Worm (Caenorhabditis elegans): ENCODE results near the gene chil-8.
A peak's percentile ranks its signal among the peaks of the same experiment; 100 is the strongest.

Gene chil-8

DNA sequence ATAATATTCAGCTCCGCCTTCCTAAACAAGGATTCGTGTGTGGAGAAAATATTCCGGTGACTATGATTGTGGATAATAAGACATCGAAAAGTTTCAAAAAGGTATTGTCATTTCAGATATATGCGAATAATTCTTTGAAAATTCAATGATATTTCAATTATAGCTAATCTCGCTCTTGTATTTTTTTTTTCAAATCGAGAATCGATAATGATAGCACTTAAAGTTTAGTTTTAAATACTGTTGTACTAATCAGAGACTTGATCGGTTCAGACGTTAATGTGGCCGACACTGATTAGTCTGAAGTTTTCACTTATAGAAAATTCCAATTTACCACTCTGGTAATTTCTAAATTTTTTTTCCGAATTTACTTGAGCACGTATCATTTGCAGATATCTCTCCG is 36.9 kb downstream of the chil-8 start:
- no peak for TF ChIP-seq pqm-1 (tag; optimal IDR thresholded peaks at IDR 0.05)
- no peak for TF ChIP-seq K02D7.2 (tag; optimal IDR thresholded peaks at IDR 0.05)
- TF ChIP-seq syd-9 (tag; optimal IDR thresholded peaks at IDR 0.05), result no peak
- no peak for TF ChIP-seq ceh-6 (GFP tag; optimal IDR thresholded peaks at IDR 0.05)
- TF ChIP-seq ets-4 (tag; optimal IDR thresholded peaks at IDR 0.05), result no peak
- no peak for TF ChIP-seq ama-1 (optimal IDR thresholded peaks at IDR 0.05)
- no peak for TF ChIP-seq odd-2 (tag; optimal IDR thresholded peaks at IDR 0.05)
- TF ChIP-seq elt-2 (tag; optimal IDR thresholded peaks at IDR 0.05), result no peak
- TF ChIP-seq elt-4 (tag; optimal IDR thresholded peaks at IDR 0.05), result no peak
- no peak for TF ChIP-seq pha-2 (tag; optimal IDR thresholded peaks at IDR 0.05)
- TF ChIP-seq sdc-2 (tag; optimal IDR thresholded peaks at IDR 0.05), result no peak
- TF ChIP-seq ceh-34 (tag; optimal IDR thresholded peaks at IDR 0.05), result no peak
- no peak for TF ChIP-seq ceh-9 (tag; optimal IDR thresholded peaks at IDR 0.05)
- no peak for TF ChIP-seq F13H6.1 (tag; optimal IDR thresholded peaks at IDR 0.05)
- no peak for TF ChIP-seq che-1 (tag; optimal IDR thresholded peaks at IDR 0.05)
- TF ChIP-seq fax-1 (tag; optimal IDR thresholded peaks at IDR 0.05), result no peak
- no peak for TF ChIP-seq pat-9 (tag; optimal IDR thresholded peaks at IDR 0.05)
- no peak for TF ChIP-seq tbx-2 (tag; optimal IDR thresholded peaks at IDR 0.05)

DNA sequence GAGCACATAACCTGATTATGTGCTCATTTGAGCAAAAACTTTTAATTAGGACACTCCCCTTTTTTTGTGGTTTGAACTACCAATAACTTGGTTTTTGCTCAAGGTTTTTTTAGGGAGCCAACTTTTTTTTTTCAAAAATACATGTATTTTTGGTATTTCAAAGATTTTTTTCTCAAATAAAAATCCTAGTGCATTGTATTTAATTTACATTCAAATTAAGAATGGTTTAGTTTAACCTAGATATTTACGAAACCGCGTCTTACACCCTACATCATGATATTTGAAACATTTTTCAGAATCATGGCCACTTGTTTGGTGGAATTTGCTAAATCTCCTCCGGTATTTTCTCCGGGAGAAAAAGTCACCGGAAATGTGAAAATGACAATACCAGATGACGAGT is 37.9 kb downstream of the chil-8 start, which contains the start of gene arrd-5:
TSS of gene arrd-5 (plus strand) at position 301 of the 400 bp plus-strand sequence.
- no peak for TF ChIP-seq hlh-8 (tag; optimal IDR thresholded peaks at IDR 0.05)

DNA sequence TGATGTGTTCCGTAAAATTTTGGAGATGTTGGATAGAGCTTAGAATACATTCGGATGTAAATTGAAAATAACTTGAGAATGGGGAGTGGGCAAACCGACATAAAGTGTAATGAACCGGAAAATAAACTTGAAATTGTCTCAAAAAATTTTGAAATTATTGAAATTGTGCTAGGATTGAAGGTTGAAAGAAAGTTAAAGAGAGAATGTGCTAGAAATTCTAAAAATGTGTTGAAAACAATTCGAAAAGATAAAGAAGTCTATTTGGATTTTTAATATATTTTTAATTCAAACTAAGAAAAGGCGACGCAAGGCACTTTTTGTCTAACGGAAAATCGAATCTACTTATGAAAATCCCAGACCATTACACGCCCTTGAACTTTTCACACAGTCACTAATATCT is 39.0 kb downstream of the chil-8 start, which contains the start of gene ZK938.3:
TSS of gene ZK938.3 (minus strand) at position 101 of the 400 bp plus-strand sequence.
- no peak for TF ChIP-seq ceh-9 (tag; optimal IDR thresholded peaks at IDR 0.05)
- no peak for TF ChIP-seq C38D4.7 (GFP tag; optimal IDR thresholded peaks at IDR 0.05)
- TF ChIP-seq zip-5 (tag; optimal IDR thresholded peaks at IDR 0.05), result no peak
- TF ChIP-seq syd-9 (tag; optimal IDR thresholded peaks at IDR 0.05), result no peak
- peak; percentile 21 for TF ChIP-seq nhr-11 (tag; optimal IDR thresholded peaks at IDR 0.05)

DNA sequence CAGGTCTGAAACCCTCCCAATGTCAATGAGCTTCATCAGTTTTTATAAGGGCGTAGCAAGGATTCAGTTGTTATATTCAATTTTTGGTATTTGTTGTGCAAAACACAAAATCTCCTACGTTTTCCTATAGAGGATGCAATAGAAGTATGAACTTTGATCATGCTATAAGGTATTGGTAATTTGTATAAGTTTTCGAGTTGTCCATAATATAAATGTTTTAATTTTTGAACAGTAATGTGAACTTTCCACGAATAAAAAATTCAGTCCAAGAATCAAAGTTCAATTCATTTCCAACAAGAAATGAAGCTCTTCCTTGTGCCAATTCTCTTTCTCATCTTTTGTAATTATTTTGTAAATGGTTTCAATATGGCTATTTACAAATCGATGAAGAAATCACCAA is 41.8 kb downstream of the chil-8 start, which contains the start of gene ZK938.12:
TSS of gene ZK938.12 (plus strand) at position 301 of the 400 bp plus-strand sequence.
- TF ChIP-seq unc-3 (GFP tag; conservative IDR thresholded peaks at IDR 0.05) (no peak), unc-3 (tag; optimal IDR thresholded peaks at IDR 0.05) (no peak), pha-4 (tag; optimal IDR thresholded peaks at IDR 0.05) (no peak), ceh-22 (tag; optimal IDR thresholded peaks at IDR 0.05) (no peak), lin-11 (tag; optimal IDR thresholded peaks at IDR 0.05) (no peak), C08G9.2 (tag; optimal IDR thresholded peaks at IDR 0.05) (no peak), T23F11.4 (GFP tag; optimal IDR thresholded peaks at IDR 0.05) (no peak), Y22D7AL.16 (tag; optimal IDR thresholded peaks at IDR 0.05) (no peak), gmeb-2 (tag; optimal IDR thresholded peaks at IDR 0.05) (no peak), ceh-31 (tag; optimal IDR thresholded peaks at IDR 0.05) (no peak), npax-4 (tag; optimal IDR thresholded peaks at IDR 0.05) (no peak), ceh-19 (GFP tag; optimal IDR thresholded peaks at IDR 0.05) (no peak), unc-86 (tag; optimal IDR thresholded peaks at IDR 0.05) (no peak), ceh-45 (GFP tag; IDR thresholded peaks at IDR 0.05) (no peak), fkh-10 (GFP tag; optimal IDR thresholded peaks at IDR 0.05) (no peak), hlh-15 (tag; optimal IDR thresholded peaks at IDR 0.05) (no peak), nhr-232 (tag; optimal IDR thresholded peaks at IDR 0.05) (no peak)
